Worm (Caenorhabditis elegans) whole organism, L1 larva: ENCODE data around the gene srw-36.

Experiments
- aha-1 ChIP-seq: fragments of 150-350 bp; optimal IDR thresholded peaks from 2 replicates; lab custom pipeline; 2014; ENCODE audit warnings: missing biosample characterization, missing genetic modification characterization
- alr-1 ChIP-seq: fragments of 200-800 bp; sonication (Bioruptor generic); optimal IDR thresholded peaks from 2 replicates; lab custom pipeline; 2018; ENCODE audit warnings: borderline replicate concordance, mild to moderate bottlenecking, missing genetic modification characterization, missing compliant biosample characterization
- ama-1 ChIP-seq: fragments of 150-350 bp; optimal IDR thresholded peaks from 2 replicates; lab custom pipeline; 2014
- blmp-1 ChIP-seq: fragments of 150-350 bp; optimal IDR thresholded peaks from 2 replicates; lab custom pipeline; 2014; ENCODE audit warnings: missing biosample characterization, missing genetic modification characterization
- ceh-90 ChIP-seq: sonication (generic microtip); optimal IDR thresholded peaks from 2 replicates; lab custom pipeline; 2016; ENCODE audit warnings: missing genetic modification characterization, missing compliant biosample characterization
- efl-1 ChIP-seq, 4 experiments: fragments of 150-350 bp; optimal IDR thresholded peaks in 3 of 4; peaks in 1 of 4; 1 replicate in 1 of 4; 2 replicates in 3 of 4; lab custom pipeline; 2014; ENCODE audit warnings: missing biosample characterization in 2 of 4, missing genetic modification characterization in 2 of 4, missing genetic modification reagents in 2 of 4
- elt-3 ChIP-seq, 6 experiments: fragments of 150-350 bp in 1 of 6; sonication (generic microtip); optimal IDR thresholded peaks; 2 replicates each; lab custom pipeline; 2017 to 2018; ENCODE audit warnings: missing biosample characterization in 6 of 6, missing genetic modification characterization in 6 of 6, inconsistent platforms in 1 of 6
- hlh-17 ChIP-seq: fragments of 200-800 bp; sonication (Bioruptor generic); optimal IDR thresholded peaks from 2 replicates; lab custom pipeline; 2018; ENCODE audit warnings: missing genetic modification characterization, mild to moderate bottlenecking, missing compliant biosample characterization, moderate library complexity, borderline replicate concordance
- jun-1 ChIP-seq: fragments of 150-350 bp; optimal IDR thresholded peaks from 2 replicates; lab custom pipeline; 2014; ENCODE audit warnings: missing biosample characterization, missing genetic modification reagents, missing genetic modification characterization
- lin-13 ChIP-seq: fragments of 150-350 bp; optimal IDR thresholded peaks from 2 replicates; lab custom pipeline; 2014; ENCODE audit warnings: missing biosample characterization, missing genetic modification reagents, missing genetic modification characterization
- lin-39 ChIP-seq: fragments of 150-350 bp; optimal IDR thresholded peaks from 2 replicates; lab custom pipeline; 2014; ENCODE audit warnings: missing biosample characterization, missing genetic modification reagents, missing genetic modification characterization
- lsy-2 ChIP-seq, 2 experiments: fragments of 150-350 bp; optimal IDR thresholded peaks; 2 replicates each; lab custom pipeline; 2014; ENCODE audit warnings: missing biosample characterization in 2 of 2, missing genetic modification characterization in 2 of 2
- nhr-77 ChIP-seq: fragments of 150-350 bp; optimal IDR thresholded peaks from 2 replicates; lab custom pipeline; 2014; ENCODE audit warnings: missing biosample characterization, missing genetic modification characterization
- ztf-4 ChIP-seq: fragments of 150-350 bp; optimal IDR thresholded peaks from 2 replicates; lab custom pipeline; 2014; ENCODE audit warnings: missing biosample characterization, missing genetic modification characterization

DNA sequence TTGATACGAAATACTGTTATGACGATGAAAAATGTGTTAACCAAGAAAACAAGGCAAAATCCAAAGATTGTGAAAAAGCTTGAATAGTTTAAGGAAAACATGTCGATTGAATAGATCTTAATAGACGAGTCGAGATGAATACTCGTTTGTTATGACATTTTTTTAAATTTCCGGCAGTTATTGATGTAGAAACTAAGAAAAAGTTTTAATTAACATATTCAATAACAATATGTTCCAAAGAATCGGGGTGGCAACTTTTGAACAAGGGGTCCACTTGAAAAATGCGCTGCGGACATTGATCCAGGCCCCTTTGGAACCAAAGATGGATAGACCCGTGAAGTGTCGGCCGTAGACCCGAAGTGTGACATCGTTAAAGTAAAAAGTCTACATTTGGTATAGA lies 11.8 kb upstream of the srw-36 start, which contains the start of gene str-61:
- TF ChIP-seq lin-39 (no peak), ceh-90 (tag; lab: Kevin White, UChicago) (no peak), alr-1 (tag; lab: Kevin White, UChicago) (no peak), ztf-4 (tag; lab: Kevin White, UChicago) (no peak), lin-13 (GFP tag; lab: Kevin White, UChicago) (no peak), jun-1 (tag; lab: Kevin White, UChicago) (no peak), ama-1 (lab: Kevin White, UChicago) (no peak), hlh-17 (GFP tag; lab: Kevin White, UChicago) (no peak), blmp-1 (tag; lab: Kevin White, UChicago) (no peak), lsy-2 (tag; optimal IDR thresholded peaks at IDR 0.05; lab: Kevin White, UChicago) (no peak), aha-1 (no peak), efl-1 (optimal IDR thresholded peaks at IDR 0.05; lab: Kevin White, UChicago) (no peak), efl-1 (GFP tag; optimal IDR thresholded peaks at IDR 0.05 in 1 of 2; lab: Kevin White, UChicago) (no peak), nhr-77 (tag; lab: Kevin White, UChicago) (no peak), elt-3 (tag; optimal IDR thresholded peaks at IDR 0.05; lab: Kevin White, UChicago) (no peak)
